Worm (Caenorhabditis elegans) whole organism, L4/young adult: ENCODE results near the gene unc-97.

Experiments
- dao-5 ChIP-seq: sonication (generic microtip); optimal IDR thresholded peaks from 2 replicates; lab custom pipeline; 2016; ENCODE audit warnings: missing genotype, missing genetic modification characterization, moderate library complexity, missing compliant biosample characterization
- him-1 ChIP-seq: sonication (generic microtip); optimal IDR thresholded peaks from 2 replicates; lab custom pipeline; 2016; ENCODE audit warnings: missing genotype, missing genetic modification reagents, missing genetic modification characterization, missing compliant biosample characterization

DNA sequence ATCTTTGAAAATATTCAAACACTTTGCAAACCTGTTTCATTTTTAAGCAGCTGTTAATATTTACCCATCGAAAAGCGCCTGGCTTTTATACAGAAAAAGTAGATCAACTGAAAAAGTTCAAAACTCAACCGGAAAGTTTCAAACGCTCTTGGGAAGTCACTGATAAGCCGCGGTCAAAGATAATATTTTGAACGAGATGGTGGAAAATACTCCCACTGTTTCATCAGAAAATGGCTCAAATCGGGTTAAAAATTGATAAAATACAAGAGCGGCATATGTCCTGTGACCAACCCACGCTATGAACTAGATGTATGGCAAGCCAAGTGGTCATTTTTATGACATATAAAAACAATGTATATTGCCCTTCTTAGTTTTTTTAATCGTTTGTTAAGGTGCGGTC lies 6.3 kb downstream of the unc-97 start, which contains the start of gene sulp-2:
- TF ChIP-seq dao-5 (tag; lab: Kevin White, UChicago), result no peak
- TF ChIP-seq him-1 (tag; lab: Kevin White, UChicago), result no peak
